Worm (Caenorhabditis elegans): ENCODE data around the gene his-37.

- TF ChIP-seq tab-1 (GFP tag; IDR thresholded peaks at IDR 0.05), result no peak
- TF ChIP-seq klf-2 (GFP tag; conservative IDR thresholded peaks at IDR 0.05), result no peak
- no peak for TF ChIP-seq ztf-23 (GFP tag; IDR thresholded peaks at IDR 0.05)
- TF ChIP-seq med-1 (GFP tag; optimal IDR thresholded peaks at IDR 0.05; ENCODE audit: insufficient read depth), result no peak
- no peak for TF ChIP-seq flt-1 (GFP tag; IDR thresholded peaks at IDR 0.05)
- no peak for TF ChIP-seq cog-1 (tag; optimal IDR thresholded peaks at IDR 0.05)
- no peak for TF ChIP-seq ref-1 (GFP tag; conservative IDR thresholded peaks at IDR 0.05)
These were observed 37.3 kb upstream of the his-37 start for ce11 chrV:9509597-9509996.

Data from whole organism, midembryonic.